Fruit fly (Drosophila melanogaster): ENCODE measurements around the gene Jon99Ci.
"Not testable (repeated sequence)": the region's sequence is repeated elsewhere in the genome, so short reads cannot be mapped to it uniquely, and the experiment has no call there.

Gene Jon99Ci

DNA sequence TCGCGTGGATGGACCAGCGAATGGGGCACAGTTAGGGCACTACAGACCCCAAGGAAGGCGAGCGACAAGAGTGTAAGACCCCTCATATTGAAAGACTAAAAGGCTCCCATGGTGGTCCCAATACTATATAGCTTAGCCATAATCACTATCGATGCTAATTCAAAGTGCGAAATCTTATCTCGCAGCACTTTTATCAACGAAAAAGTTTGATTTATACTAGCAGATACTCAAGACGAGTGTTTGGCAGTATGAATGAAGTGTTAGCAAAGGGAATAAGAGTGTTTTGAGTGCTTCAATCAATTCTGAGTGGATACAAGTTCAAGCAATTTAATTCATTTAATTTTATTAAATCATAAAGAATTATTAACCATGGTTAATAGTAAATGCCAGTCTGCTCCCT, at the start of gene Jon99Ci:
Gene Jon99Ci, minus strand, starts transcription at position 101 of the 400 bp plus-strand sequence.
- no peak for TF ChIP-seq pan (optimal IDR thresholded peaks at IDR 0.05)
- TF ChIP-seq psq (optimal IDR thresholded peaks at IDR 0.05), result no peak
- no peak for TF ChIP-seq usp (GFP tag; optimal IDR thresholded peaks at IDR 0.05)
- TF ChIP-seq EcR (GFP tag; optimal IDR thresholded peaks at IDR 0.05), result no peak
- no peak for TF ChIP-seq CG8478 (optimal IDR thresholded peaks at IDR 0.05)
- TF ChIP-seq Dll (optimal IDR thresholded peaks at IDR 0.05), result no peak

DNA sequence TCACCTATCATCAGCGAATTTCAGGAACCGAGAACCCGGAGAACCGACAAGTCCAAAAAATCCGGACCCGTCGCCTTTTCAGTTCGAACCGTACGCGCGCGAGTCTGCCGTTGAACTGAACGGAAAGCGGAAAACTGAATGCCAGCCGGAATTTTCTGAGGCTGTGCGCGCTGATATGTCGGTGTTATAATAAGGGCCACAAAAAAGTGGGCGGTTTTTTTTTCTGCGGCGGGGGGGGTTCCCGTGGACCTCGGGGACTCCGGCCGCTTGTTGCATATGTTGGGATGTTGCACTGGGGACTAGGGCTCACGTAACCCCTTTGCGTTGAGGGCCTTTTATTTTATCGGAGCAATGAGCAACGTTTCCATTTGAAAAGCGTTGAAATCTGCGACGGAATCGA, 43.4 kb upstream of the Jon99Ci start, which contains the start of gene TkR99D:
Gene TkR99D, minus strand, starts transcription at position 101 of the 400 bp plus-strand sequence.
- TF ChIP-seq pan (optimal IDR thresholded peaks at IDR 0.05) (no peak), psq (optimal IDR thresholded peaks at IDR 0.05) (no peak), CG8478 (optimal IDR thresholded peaks at IDR 0.05) (no peak), Dll (optimal IDR thresholded peaks at IDR 0.05) (no peak), usp (GFP tag; optimal IDR thresholded peaks at IDR 0.05) (no peak), EcR (GFP tag; optimal IDR thresholded peaks at IDR 0.05) (no peak)

DNA sequence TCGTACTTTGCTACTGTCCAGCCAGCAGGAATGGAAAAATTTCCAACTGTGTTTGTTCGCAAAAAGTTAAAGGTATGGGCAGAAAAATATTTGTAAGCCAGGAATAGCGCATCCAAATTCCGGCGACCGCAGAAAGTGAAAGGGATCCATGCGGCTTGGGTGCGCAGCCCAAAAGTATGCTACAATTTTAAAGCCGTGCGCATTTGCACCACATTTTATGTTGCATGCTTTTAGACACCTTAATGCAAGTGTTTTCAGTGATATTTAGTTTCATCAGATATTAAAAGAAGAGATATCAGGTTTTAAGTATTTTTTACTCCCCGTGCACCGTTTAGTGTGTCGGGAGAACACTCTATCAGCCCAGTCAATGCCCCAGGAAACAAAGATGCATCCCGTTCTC, 37.1 kb upstream of the Jon99Ci start:
- no peak for TF ChIP-seq Dll (optimal IDR thresholded peaks at IDR 0.05)
- TF ChIP-seq psq (optimal IDR thresholded peaks at IDR 0.05), result no peak
- TF ChIP-seq CG8478 (optimal IDR thresholded peaks at IDR 0.05), result no peak
- no peak for TF ChIP-seq EcR (GFP tag; optimal IDR thresholded peaks at IDR 0.05)
- TF ChIP-seq usp (GFP tag; optimal IDR thresholded peaks at IDR 0.05), result no peak
- TF ChIP-seq pan (optimal IDR thresholded peaks at IDR 0.05), result no peak

DNA sequence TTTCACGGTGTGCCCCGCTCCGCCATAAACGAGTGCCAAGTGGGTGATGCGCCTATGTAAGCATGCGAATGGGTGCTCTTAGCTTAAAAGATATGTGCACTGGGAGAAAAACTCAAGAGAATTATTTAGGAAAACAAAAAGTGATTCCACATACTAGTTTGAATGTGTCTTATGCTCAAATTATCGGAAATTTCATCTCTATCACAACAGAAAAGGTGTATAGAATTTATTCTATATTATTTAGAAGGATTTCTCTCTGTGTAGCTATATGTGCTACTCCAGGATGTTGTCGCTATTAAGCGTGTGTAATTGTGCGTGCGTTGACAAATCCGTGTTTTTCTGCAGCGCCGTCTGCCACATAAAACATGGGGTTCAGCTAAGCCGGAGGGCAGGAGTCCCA, 33.3 kb upstream of the Jon99Ci start:
- TF ChIP-seq EcR (GFP tag; optimal IDR thresholded peaks at IDR 0.05) (no peak), Dll (optimal IDR thresholded peaks at IDR 0.05) (no peak), CG8478 (optimal IDR thresholded peaks at IDR 0.05) (no peak), psq (optimal IDR thresholded peaks at IDR 0.05) (no peak), pan (optimal IDR thresholded peaks at IDR 0.05) (no peak)

DNA sequence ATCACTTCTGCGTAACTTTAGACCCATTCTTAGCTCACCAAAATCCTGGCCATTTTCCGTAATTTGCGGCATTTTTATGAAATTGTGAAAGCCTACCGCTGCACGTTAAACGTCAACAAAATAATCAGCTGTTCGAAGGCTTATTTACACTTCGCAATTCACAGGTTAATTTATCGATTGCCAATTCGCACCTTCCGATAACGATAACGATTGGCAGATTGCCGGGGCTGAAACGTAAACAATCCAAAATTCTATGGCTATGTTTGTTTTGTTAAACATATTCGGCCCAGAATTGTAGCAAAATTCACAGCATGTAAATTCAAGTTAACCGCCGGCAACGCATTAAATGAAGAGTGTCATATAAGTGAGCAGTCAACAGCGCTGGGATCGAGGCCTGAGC, 9.8 kb upstream of the Jon99Ci start, which contains the start of the genes eIF2Balpha and Vps13B:
Gene eIF2Balpha, minus strand, starts transcription at position 133 of the 400 bp plus-strand sequence.
Gene Vps13B, plus strand, starts transcription at position 223 of the 400 bp plus-strand sequence.
- no peak for TF ChIP-seq psq (optimal IDR thresholded peaks at IDR 0.05)
- no peak for TF ChIP-seq usp (GFP tag; optimal IDR thresholded peaks at IDR 0.05)
- no peak for TF ChIP-seq pan (optimal IDR thresholded peaks at IDR 0.05)
- TF ChIP-seq CG8478 (optimal IDR thresholded peaks at IDR 0.05), result no peak
- TF ChIP-seq Dll (optimal IDR thresholded peaks at IDR 0.05), result no peak
- TF ChIP-seq EcR (GFP tag; optimal IDR thresholded peaks at IDR 0.05), result no peak

DNA sequence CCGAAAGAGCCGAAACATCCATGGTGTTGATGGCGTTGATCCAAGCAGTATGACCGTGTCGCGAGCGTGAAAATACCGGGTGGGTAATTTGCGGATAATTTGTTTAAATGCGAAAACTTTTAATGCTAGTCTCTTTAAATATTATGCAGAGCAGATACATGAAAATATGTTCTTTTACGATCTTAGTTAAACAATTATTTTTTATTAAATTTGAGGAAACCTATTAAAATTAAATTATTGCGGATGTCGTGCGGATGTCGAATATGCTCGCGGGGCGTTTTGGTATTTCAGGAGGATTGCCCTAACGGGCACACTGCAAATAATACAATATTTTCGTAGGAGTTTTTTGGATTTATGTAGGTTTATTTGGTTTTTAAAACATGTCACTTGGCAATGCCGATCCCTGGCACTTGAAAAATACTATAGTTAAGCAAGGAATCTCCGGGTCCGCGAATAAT, 7.0 kb upstream of the Jon99Ci start, which contains the start of the genes Cog7, CG42557 and CG42558:
Gene Cog7, minus strand, starts transcription at position 51 of the 458 bp plus-strand sequence.
Gene CG42557, plus strand, starts transcription at position 281 of the 458 bp plus-strand sequence.
Gene CG42558, plus strand, starts transcription at position 281 of the 458 bp plus-strand sequence.
- TF ChIP-seq EcR (GFP tag; optimal IDR thresholded peaks at IDR 0.05), result no peak
- no peak for TF ChIP-seq pan (optimal IDR thresholded peaks at IDR 0.05)
- TF ChIP-seq psq (optimal IDR thresholded peaks at IDR 0.05), result no peak
- TF ChIP-seq Dll (optimal IDR thresholded peaks at IDR 0.05), result no peak
- TF ChIP-seq CG8478 (optimal IDR thresholded peaks at IDR 0.05), result no peak

DNA sequence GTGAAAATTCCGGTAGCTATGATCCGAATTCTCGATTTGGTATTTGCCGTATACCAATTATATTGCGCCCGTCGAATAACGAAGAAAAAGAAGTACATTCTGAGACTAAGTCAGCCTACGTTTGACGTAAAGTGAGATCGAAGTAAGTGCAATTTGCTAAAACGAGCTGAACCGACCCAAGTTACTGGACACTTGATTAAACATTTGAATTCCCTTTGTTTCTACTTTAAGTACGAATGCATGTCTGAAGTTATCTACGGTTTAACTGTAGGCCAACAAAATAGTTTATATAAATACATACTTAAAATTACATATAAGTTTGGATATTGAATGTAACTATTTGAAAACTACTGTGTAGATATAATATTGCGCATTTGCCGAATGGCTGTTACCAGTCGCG, 4.3 kb upstream of the Jon99Ci start, which contains the start of gene alpha-Man-Ic:
Gene alpha-Man-Ic, minus strand, starts transcription at position 101 of the 400 bp plus-strand sequence.
- TF ChIP-seq psq (optimal IDR thresholded peaks at IDR 0.05) (no peak), usp (GFP tag; optimal IDR thresholded peaks at IDR 0.05) (no peak), EcR (GFP tag; optimal IDR thresholded peaks at IDR 0.05) (no peak), pan (optimal IDR thresholded peaks at IDR 0.05) (no peak), CG8478 (optimal IDR thresholded peaks at IDR 0.05) (no peak), Dll (optimal IDR thresholded peaks at IDR 0.05) (no peak)

DNA sequence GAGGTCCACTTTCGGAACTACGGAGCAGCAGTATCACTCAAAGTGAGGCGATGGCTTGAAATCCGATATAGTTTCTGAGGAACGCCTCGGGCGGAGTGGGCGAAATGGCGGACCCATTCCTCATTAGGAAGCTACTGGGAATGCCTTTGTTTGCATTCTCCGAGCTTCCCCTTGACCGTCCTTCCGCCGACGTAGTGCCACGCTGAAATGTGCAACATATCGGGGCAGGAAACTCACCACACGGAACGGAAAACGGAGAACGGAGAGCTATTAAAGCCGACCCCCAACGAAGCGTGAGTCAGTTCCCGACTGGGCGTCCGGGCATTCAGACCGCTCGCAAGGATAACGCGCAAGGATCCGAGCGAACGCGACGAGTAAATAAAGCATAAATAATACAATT, 966 bp upstream of the Jon99Ci start, which contains the start of gene CG15522:
Gene CG15522, plus strand, starts transcription at position 301 of the 400 bp plus-strand sequence.
- TF ChIP-seq usp (GFP tag; optimal IDR thresholded peaks at IDR 0.05), result no peak

DNA sequence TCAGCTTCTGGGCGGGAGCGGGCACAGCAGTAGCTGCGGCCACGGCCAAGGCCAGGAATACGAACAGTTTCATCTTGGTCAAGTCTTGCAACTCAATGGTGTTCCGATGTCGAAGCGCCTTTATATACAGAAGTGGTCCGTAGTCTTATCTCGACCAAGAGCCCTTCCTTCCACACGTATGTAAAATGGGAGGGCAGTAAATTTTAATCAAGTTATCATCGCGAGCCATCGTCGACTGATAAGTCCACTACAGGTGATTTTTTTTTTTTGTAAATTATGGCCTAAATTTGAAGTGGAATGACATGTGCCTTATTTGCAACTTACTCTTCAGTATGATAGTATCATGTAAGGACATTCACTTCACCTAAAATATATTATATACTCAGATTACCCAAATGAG, 1.5 kb downstream of the Jon99Ci start, which contains the start of gene Jon99Cii:
Gene Jon99Cii, minus strand, starts transcription at position 101 of the 400 bp plus-strand sequence.
- not testable (repeated sequence) for TF ChIP-seq usp (GFP tag; optimal IDR thresholded peaks at IDR 0.05); CG8478 (optimal IDR thresholded peaks at IDR 0.05); EcR (GFP tag; optimal IDR thresholded peaks at IDR 0.05)

DNA sequence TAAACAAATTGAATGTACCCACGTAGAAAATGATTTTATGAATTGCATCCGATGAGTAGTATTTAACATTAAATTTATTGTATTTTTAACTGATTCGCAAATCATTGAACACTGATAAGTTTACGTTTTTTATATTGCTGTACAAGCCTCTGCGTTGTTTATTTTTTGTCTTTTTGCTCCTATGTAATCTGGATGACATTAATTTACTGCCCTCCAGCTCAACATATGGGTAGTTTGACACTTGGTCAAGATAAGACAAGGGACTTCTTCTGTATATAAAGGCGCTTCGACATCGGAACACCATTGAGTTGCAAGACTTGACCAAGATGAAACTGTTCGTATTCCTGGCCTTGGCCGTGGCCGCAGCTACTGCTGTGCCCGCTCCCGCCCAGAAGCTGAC, 4.1 kb downstream of the Jon99Ci start, which contains the start of gene Jon99Ciii:
Gene Jon99Ciii, plus strand, starts transcription at position 301 of the 400 bp plus-strand sequence.
- not testable (repeated sequence) for TF ChIP-seq psq (optimal IDR thresholded peaks at IDR 0.05); CG8478 (optimal IDR thresholded peaks at IDR 0.05); EcR (GFP tag; optimal IDR thresholded peaks at IDR 0.05)

DNA sequence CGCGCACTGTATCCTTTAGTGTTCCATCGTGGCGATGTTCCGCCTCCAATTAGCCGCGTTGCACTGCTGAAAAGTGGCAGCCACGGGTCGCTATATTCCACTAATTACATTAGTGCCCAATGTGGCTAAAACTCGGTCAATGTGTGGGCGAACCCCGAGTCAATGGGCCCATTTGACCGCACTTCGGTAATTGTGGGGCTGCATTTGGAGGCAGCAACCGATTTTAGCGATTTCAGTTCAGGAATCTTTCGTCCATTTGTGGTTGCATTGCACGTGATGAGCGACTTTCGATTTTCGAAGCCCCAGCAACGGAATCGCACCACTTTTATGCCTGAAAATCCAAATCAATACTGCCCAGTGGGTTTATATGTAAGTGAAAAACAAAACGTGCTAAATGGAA, 5.8 kb downstream of the Jon99Ci start, which contains the start of gene trp:
Gene trp, minus strand, starts transcription at position 101 of the 400 bp plus-strand sequence.
- TF ChIP-seq Dll (optimal IDR thresholded peaks at IDR 0.05) (no peak), CG8478 (optimal IDR thresholded peaks at IDR 0.05) (no peak), pan (optimal IDR thresholded peaks at IDR 0.05) (no peak), usp (GFP tag; optimal IDR thresholded peaks at IDR 0.05) (no peak), EcR (GFP tag; optimal IDR thresholded peaks at IDR 0.05) (no peak), psq (optimal IDR thresholded peaks at IDR 0.05) (no peak)

DNA sequence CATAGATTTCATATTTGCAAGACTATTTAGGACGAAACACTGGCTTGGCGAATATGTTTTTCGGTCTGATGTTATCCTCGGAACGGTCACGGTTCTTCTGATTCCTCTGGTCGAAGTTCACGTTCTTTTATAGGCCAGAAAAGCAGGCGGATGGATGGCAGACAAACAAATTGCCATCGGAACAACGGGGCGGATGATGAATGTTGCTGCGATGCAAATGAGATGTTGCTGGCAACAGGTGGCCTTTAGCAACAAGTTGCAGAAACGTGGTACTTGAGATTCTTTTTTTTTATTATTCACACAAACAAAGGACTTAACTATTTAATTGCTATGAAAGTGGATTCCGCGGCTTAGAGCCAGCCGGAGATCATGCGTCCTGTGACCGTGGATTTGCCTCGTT, 11.7 kb downstream of the Jon99Ci start, which contains the start of gene Capa:
Gene Capa, minus strand, starts transcription at position 101 of the 400 bp plus-strand sequence.
- TF ChIP-seq pan (optimal IDR thresholded peaks at IDR 0.05), result no peak
- no peak for TF ChIP-seq psq (optimal IDR thresholded peaks at IDR 0.05)
- TF ChIP-seq Dll (optimal IDR thresholded peaks at IDR 0.05), result no peak
- TF ChIP-seq usp (GFP tag; optimal IDR thresholded peaks at IDR 0.05), result no peak
- no peak for TF ChIP-seq EcR (GFP tag; optimal IDR thresholded peaks at IDR 0.05)
